Worm (Caenorhabditis elegans) whole organism, L1 larva: ENCODE results near the gene dkc-1.

ENCODE experiments used
- F16B12.6 ChIP-seq: fragments of 150-350 bp; optimal IDR thresholded peaks from 2 replicates; lab custom pipeline; 2014; ENCODE audit warnings: missing biosample characterization, missing genetic modification characterization
- ceh-8 ChIP-seq: fragments of 200-800 bp; sonication (Bioruptor generic); optimal IDR thresholded peaks from 2 replicates; lab custom pipeline; 2018; ENCODE audit warnings: mild to moderate bottlenecking, missing genetic modification characterization, moderate library complexity, missing compliant biosample characterization
- dpl-1 ChIP-seq, 3 experiments: fragments of 150-350 bp in 2 of 3; sonication (generic microtip) in 1 of 3; optimal IDR thresholded peaks; 2 replicates each; lab custom pipeline; 2014 to 2017; ENCODE audit warnings: missing biosample characterization in 3 of 3, missing genetic modification characterization in 3 of 3, missing genetic modification reagents in 3 of 3
- efl-3 ChIP-seq: fragments of 200-800 bp; sonication (Bioruptor generic); optimal IDR thresholded peaks from 2 replicates; lab custom pipeline; 2018; ENCODE audit warnings: mild to moderate bottlenecking, missing genetic modification characterization, missing compliant biosample characterization
- elt-3 ChIP-seq, 6 experiments: fragments of 150-350 bp in 1 of 6; sonication (generic microtip); optimal IDR thresholded peaks; 2 replicates each; lab custom pipeline; 2017 to 2018; ENCODE audit warnings: missing biosample characterization in 6 of 6, missing genetic modification characterization in 6 of 6, inconsistent platforms in 1 of 6
- fkh-10 ChIP-seq: sonication (generic microtip); optimal IDR thresholded peaks from 2 replicates; lab custom pipeline; 2017; ENCODE audit warnings: missing biosample characterization, missing genetic modification reagents, missing genetic modification characterization
- lin-39 ChIP-seq: fragments of 150-350 bp; optimal IDR thresholded peaks from 2 replicates; lab custom pipeline; 2014; ENCODE audit warnings: missing biosample characterization, missing genetic modification reagents, missing genetic modification characterization
- nhr-85 ChIP-seq: sonication (generic microtip); peaks from one replicate; lab custom pipeline; 2016; ENCODE audit warnings: missing genetic modification characterization, inconsistent platforms, missing compliant biosample characterization
- snpc-4 ChIP-seq: fragments of 150-350 bp; optimal IDR thresholded peaks from 2 replicates; lab custom pipeline; 2014; ENCODE audit warnings: missing biosample characterization, missing genetic modification characterization
- tbx-2 ChIP-seq: sonication (generic microtip); optimal IDR thresholded peaks from 2 replicates; lab custom pipeline; 2016; ENCODE audit warnings: missing genetic modification characterization, missing compliant biosample characterization
- unc-62 ChIP-seq: fragments of 150-350 bp; optimal IDR thresholded peaks from 2 replicates; lab custom pipeline; 2014; ENCODE audit warnings: missing biosample characterization, missing genetic modification reagents, missing genetic modification characterization
- ztf-11 ChIP-seq, 2 experiments: sonication (generic microtip); optimal IDR thresholded peaks; 2 replicates each; lab custom pipeline; 2016 to 2017; ENCODE audit warnings: missing genetic modification characterization in 2 of 2, missing biosample characterization in 1 of 2, missing compliant biosample characterization in 1 of 2
- ztf-4 ChIP-seq: fragments of 150-350 bp; optimal IDR thresholded peaks from 2 replicates; lab custom pipeline; 2014; ENCODE audit warnings: missing biosample characterization, missing genetic modification characterization

DNA sequence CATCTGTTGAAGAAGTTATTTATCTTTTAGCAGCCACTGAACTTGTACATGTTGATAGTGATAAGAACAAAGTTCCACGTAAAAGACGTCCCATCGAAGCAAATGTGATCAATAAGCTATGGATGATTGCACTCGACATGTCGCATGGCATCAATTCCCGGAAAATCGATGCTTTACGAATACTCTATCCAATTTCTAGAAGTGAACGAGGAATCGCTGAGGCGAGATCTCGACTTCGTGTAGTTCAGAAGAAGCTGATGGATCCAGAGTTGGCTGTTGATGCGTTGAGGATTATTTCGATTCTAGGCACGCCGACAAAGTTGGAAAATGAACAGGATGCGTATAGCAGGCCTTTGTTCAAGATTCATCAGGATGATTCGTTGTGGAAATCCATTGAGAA lies 21.5 kb downstream of the dkc-1 start:
- TF ChIP-seq ztf-4 (tag; lab: Kevin White, UChicago) (no peak), ztf-11 (tag; optimal IDR thresholded peaks at IDR 0.05; lab: Kevin White, UChicago) (no peak), tbx-2 (tag; lab: Kevin White, UChicago) (no peak), ceh-8 (GFP tag; lab: Kevin White, UChicago) (no peak), nhr-85 (no peak), efl-3 (no peak), fkh-10 (no peak), F16B12.6 (tag; lab: Kevin White, UChicago) (no peak), snpc-4 (no peak), unc-62 (GFP tag; lab: Kevin White, UChicago) (no peak), lin-39 (tag; lab: Kevin White, UChicago) (no peak), elt-3 (tag; optimal IDR thresholded peaks at IDR 0.05; lab: Kevin White, UChicago) (no peak), dpl-1 (GFP tag; optimal IDR thresholded peaks at IDR 0.05; lab: Kevin White, UChicago) (no peak)
